Worm (Caenorhabditis elegans) whole organism, L4/young adult: Measurements from ENCODE around the gene rsp-8.

Experiments
- W03F9.2 ChIP-seq: fragments of 150-350 bp; optimal IDR thresholded peaks from 2 replicates; lab custom pipeline; 2014; ENCODE audit warnings: missing biosample characterization, missing genetic modification characterization
- dao-5 ChIP-seq: sonication (generic microtip); optimal IDR thresholded peaks from 2 replicates; lab custom pipeline; 2016; ENCODE audit warnings: missing genotype, missing genetic modification characterization, moderate library complexity, missing compliant biosample characterization

DNA sequence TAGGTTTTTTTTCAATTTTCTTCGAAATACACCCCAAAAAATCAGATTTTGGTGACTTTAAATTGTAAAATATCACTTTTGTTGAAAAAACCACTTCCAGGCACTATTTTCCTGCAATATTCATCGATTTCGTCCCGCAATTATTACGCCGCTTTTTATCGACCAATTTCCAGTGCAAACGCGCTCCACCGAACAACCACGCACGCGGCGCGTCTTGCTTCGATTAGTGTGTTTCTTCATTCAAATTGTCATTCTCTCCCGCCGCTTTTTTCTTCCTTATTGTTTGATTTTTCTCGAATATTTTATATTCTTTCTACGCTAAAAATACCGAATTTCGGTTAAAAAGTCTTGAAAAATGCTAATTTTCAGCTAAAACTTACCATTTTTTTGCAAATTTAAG, 564 bp upstream of the rsp-8 start:
- TF ChIP-seq dao-5 (no peak), W03F9.2 (tag; lab: Kevin White, UChicago) (peak; percentile 19)
